Fruit fly (Drosophila melanogaster): ENCODE results near the gene CG1239.

CG1239 gene

dm6 chr3R:5742278-5743196, 9.2 kb downstream of the CG1239 start, which contains the start of the genes Sym and Madm (continued):
- TF ChIP-seq Hr78 (GFP tag; optimal IDR thresholded peaks at IDR 0.05) (no peak), klu (GFP tag; IDR thresholded peaks at IDR 0.05) (peak; percentile 77; the same call in 1 of the 2 replicates), pb (GFP tag; optimal IDR thresholded peaks at IDR 0.05) (no peak), ap (GFP tag; IDR thresholded peaks at IDR 0.05) (no peak), CG11695 (GFP tag; IDR thresholded peaks at IDR 0.05) (no peak), unpg (GFP tag; optimal IDR thresholded peaks at IDR 0.05) (no peak), CG3407 (GFP tag; optimal IDR thresholded peaks at IDR 0.05) (no peak), caup (GFP tag; optimal IDR thresholded peaks at IDR 0.05; ENCODE audit: severe bottlenecking) (no peak), Ets97D (GFP tag; optimal IDR thresholded peaks at IDR 0.05) (peak; percentile 84), Hey (tag; optimal IDR thresholded peaks at IDR 0.05) (no peak), HLHmδ (GFP tag; optimal IDR thresholded peaks at IDR 0.05) (no peak), CG1792 (GFP tag; optimal IDR thresholded peaks at IDR 0.05) (no peak), emc (GFP tag; optimal IDR thresholded peaks at IDR 0.05) (no peak), CG3847 (GFP tag; IDR thresholded peaks at IDR 0.05) (peak; percentile 36; the same call in 1 of the 2 replicates), Scr (GFP tag; IDR thresholded peaks at IDR 0.05; ENCODE audit: partially characterized antibody) (peak; percentile 90), CG3995 (GFP tag; optimal IDR thresholded peaks at IDR 0.05) (peak; percentile 61), tgo (GFP tag; IDR thresholded peaks at IDR 0.05) (0 out of 3 replicates have a peak, but pooled peaks have one; percentile 44), Opbp (GFP tag; IDR thresholded peaks at IDR 0.05; ENCODE audit: partially characterized antibody) (peak; percentile 73; the same call in 2 of the 3 replicates), ATbp (GFP tag; optimal IDR thresholded peaks at IDR 0.05) (no peak), Taf1 (GFP tag; IDR thresholded peaks at IDR 0.05) (no peak), slp2 (GFP tag; optimal IDR thresholded peaks at IDR 0.05) (no peak), ftz-f1 (GFP tag; optimal IDR thresholded peaks at IDR 0.05) (no peak), Xbp1 (GFP tag; optimal IDR thresholded peaks at IDR 0.05) (peak; percentile 62), CoRest (tag; optimal IDR thresholded peaks at IDR 0.05) (peak; percentile 56), exex (tag; optimal IDR thresholded peaks at IDR 0.05) (no peak), CG10274 (GFP tag; optimal IDR thresholded peaks at IDR 0.05) (peak; percentile 48), Hr39 (optimal IDR thresholded peaks at IDR 0.05) (no peak), Dip3 (GFP tag; optimal IDR thresholded peaks at IDR 0.05) (peak; percentile 43), CG8089 (GFP tag; optimal IDR thresholded peaks at IDR 0.05) (no peak), Usf (GFP tag; optimal IDR thresholded peaks at IDR 0.05) (no peak), kay (GFP tag; optimal IDR thresholded peaks at IDR 0.05) (peak; percentile 4), CG6254 (GFP tag; optimal IDR thresholded peaks at IDR 0.05) (no peak), sna (GFP tag; IDR thresholded peaks at IDR 0.05; ENCODE audit: partially characterized antibody) (peak; percentile 87), Awh (GFP tag; IDR thresholded peaks at IDR 0.05) (no peak), Adf1 (GFP tag; IDR thresholded peaks at IDR 0.05) (peak; percentile 96), CG15479 (GFP tag; optimal IDR thresholded peaks at IDR 0.05) (no peak), dpn (GFP tag; optimal IDR thresholded peaks at IDR 0.05) (peak; percentile 19 to 48), her (GFP tag; optimal IDR thresholded peaks at IDR 0.05) (peak; percentile 32), CG34224 (GFP tag; IDR thresholded peaks at IDR 0.05; ENCODE audit: partially characterized antibody) (peak; percentile 75), Nf-YC (tag; optimal IDR thresholded peaks at IDR 0.05) (peak; percentile 49), HLH3B (GFP tag; IDR thresholded peaks at IDR 0.05) (peak; percentile 5; the same call in 1 of the 2 replicates), CG10959 (GFP tag; IDR thresholded peaks at IDR 0.05) (no peak), amos (GFP tag; IDR thresholded peaks at IDR 0.05; ENCODE audit: partially characterized antibody) (peak; percentile 76), CG11696 (GFP tag; IDR thresholded peaks at IDR 0.05) (no peak), CrebB (tag; optimal IDR thresholded peaks at IDR 0.05) (no peak), org-1 (GFP tag; optimal IDR thresholded peaks at IDR 0.05) (no peak), CG2889 (GFP tag; IDR thresholded peaks at IDR 0.05) (no peak), cwo (GFP tag; optimal IDR thresholded peaks at IDR 0.05) (no peak), bab2 (GFP tag; optimal IDR thresholded peaks at IDR 0.05) (peak; percentile 37)
